Worm (Caenorhabditis elegans): ENCODE measurements around the gene jbts-14.

ce11 chrX:8677873-8678272 is 26.2 kb upstream of the jbts-14 start:
- TF ChIP-seq nhr-20 (tag; optimal IDR thresholded peaks at IDR 0.05) = no peak
- no peak for TF ChIP-seq dsc-1 (tag; optimal IDR thresholded peaks at IDR 0.05)
- TF ChIP-seq elt-2 (tag; optimal IDR thresholded peaks at IDR 0.05) = no peak
- TF ChIP-seq ama-1 (optimal IDR thresholded peaks at IDR 0.05) = no peak
- TF ChIP-seq vab-15 (tag; optimal IDR thresholded peaks at IDR 0.05) = no peak

Data from whole organism, L1 larva.